Worm (Caenorhabditis elegans) whole organism, young adult: ENCODE measurements around the gene timm-17B.1.

Source experiments
- B0261.1 ChIP-seq: sonication (generic microtip); optimal IDR thresholded peaks from 2 replicates; lab custom pipeline; 2016; ENCODE audit warnings: mild to moderate bottlenecking, missing genetic modification characterization, moderate library complexity, missing compliant biosample characterization
- B0336.3 ChIP-seq: fragments of 200-800 bp; sonication (Bioruptor generic); IDR thresholded peaks from 2 replicates; pipeline ENCODE4 v1.3.6; 2022; ENCODE audit warnings: missing genetic modification characterization, missing compliant biosample characterization
- C17E4.6 ChIP-seq: fragments of 200-800 bp; sonication (Bioruptor generic); IDR thresholded peaks from 2 replicates; pipeline ENCODE4 v1.3.6; 2022; ENCODE audit warnings: missing genetic modification reagents, missing genetic modification characterization, missing compliant biosample characterization
- F22D6.2 ChIP-seq: sonication (generic microtip); optimal IDR thresholded peaks from 2 replicates; lab custom pipeline; 2016; ENCODE audit warnings: mild to moderate bottlenecking, missing genetic modification characterization, missing compliant biosample characterization
- F33H1.4 ChIP-seq: fragments of 200-800 bp; sonication (Bioruptor generic); IDR thresholded peaks from 2 replicates; pipeline ENCODE4 v1.3.6; 2022; ENCODE audit warnings: missing genetic modification reagents, missing genetic modification characterization, missing compliant biosample characterization
- K11D2.4 ChIP-seq: fragments of 200-800 bp; sonication (Bioruptor generic); IDR thresholded peaks from 2 replicates; pipeline ENCODE4 v1.3.6; 2022; ENCODE audit warnings: missing genetic modification reagents, missing genetic modification characterization, missing compliant biosample characterization
- T07F8.4 ChIP-seq: sonication (generic microtip); optimal IDR thresholded peaks from 2 replicates; lab custom pipeline; 2016; ENCODE audit warnings: mild to moderate bottlenecking, missing genetic modification characterization, moderate library complexity, missing compliant biosample characterization
- Y95B8A.8 ChIP-seq: fragments of 200-800 bp; sonication (Bioruptor generic); IDR thresholded peaks from 2 replicates; pipeline ENCODE4 v1.3.6; 2022; ENCODE audit warnings: missing genetic modification reagents, missing genetic modification characterization, missing compliant biosample characterization
- ZK185.1 ChIP-seq: sonication (generic microtip); optimal IDR thresholded peaks from 2 replicates; lab custom pipeline; 2016; ENCODE audit warnings: mild to moderate bottlenecking, missing genetic modification characterization, missing compliant biosample characterization; ENCODE audit not compliant: poor library complexity, severe bottlenecking
- akir-1 ChIP-seq: fragments of 200-800 bp; sonication (Bioruptor generic); optimal IDR thresholded peaks from 2 replicates; lab custom pipeline; 2018; ENCODE audit warnings: mild to moderate bottlenecking, missing genetic modification characterization, moderate library complexity, missing compliant biosample characterization
- bed-2 ChIP-seq: fragments of 200-800 bp; sonication (Bioruptor generic); IDR thresholded peaks from 2 replicates; pipeline ENCODE4 v1.3.6; 2022; ENCODE audit warnings: missing genetic modification reagents, missing genetic modification characterization, missing compliant biosample characterization
- cebp-1 ChIP-seq, 2 experiments: fragments of 200-800 bp in 1 of 2; sonication (Bioruptor generic) in 1 of 2; sonication (generic microtip) in 1 of 2; IDR thresholded peaks in 1 of 2; optimal IDR thresholded peaks in 1 of 2; 2 replicates each; pipeline versions ENCODE4 v1.3.6 to Lab custom; 2017 to 2022; ENCODE audit warnings: missing compliant biosample characterization in 2 of 2, missing genetic modification characterization in 2 of 2, mild to moderate bottlenecking in 1 of 2, missing genetic modification reagents in 1 of 2, moderate library complexity in 1 of 2
- cebp-2 ChIP-seq: fragments of 200-800 bp; sonication (Bioruptor generic); IDR thresholded peaks from 2 replicates; pipeline ENCODE4 v1.3.6; 2022; ENCODE audit warnings: missing genetic modification characterization, missing compliant biosample characterization
- ceh-27 ChIP-seq: fragments of 200-800 bp; sonication (Bioruptor generic); optimal IDR thresholded peaks from 2 replicates; lab custom pipeline; 2018; ENCODE audit warnings: mild to moderate bottlenecking, missing genetic modification characterization, moderate library complexity, missing compliant biosample characterization
- ceh-40 ChIP-seq: fragments of 200-800 bp; sonication (Bioruptor generic); IDR thresholded peaks from 2 replicates; pipeline ENCODE4 v1.3.6; 2022; ENCODE audit warnings: missing genetic modification characterization, missing compliant biosample characterization
- die-1 ChIP-seq: sonication (generic microtip); optimal IDR thresholded peaks from 2 replicates; lab custom pipeline; 2016; ENCODE audit warnings: missing genotype, mild to moderate bottlenecking, missing genetic modification characterization, missing compliant biosample characterization
- dox-1 ChIP-seq: fragments of 200-800 bp; sonication (Bioruptor generic); IDR thresholded peaks from 2 replicates; pipeline ENCODE4 v1.3.6; 2022; ENCODE audit warnings: missing genetic modification reagents, missing genetic modification characterization, missing compliant biosample characterization
- egrh-3 ChIP-seq: fragments of 200-800 bp; sonication (Bioruptor generic); IDR thresholded peaks from 2 replicates; pipeline ENCODE4 v1.3.6; 2022; ENCODE audit warnings: missing genetic modification reagents, missing genetic modification characterization, missing compliant biosample characterization
- ets-4 ChIP-seq: fragments of 200-800 bp; sonication (Bioruptor generic); optimal IDR thresholded peaks from 2 replicates; lab custom pipeline; 2018; ENCODE audit warnings: mild to moderate bottlenecking, missing genetic modification characterization, missing compliant biosample characterization
- hsf-1 ChIP-seq: fragments of 200-800 bp; sonication (Bioruptor generic); IDR thresholded peaks from 2 replicates; pipeline ENCODE4 v1.3.6; 2022; ENCODE audit warnings: missing genetic modification reagents, missing genetic modification characterization, missing compliant biosample characterization
- let-607 ChIP-seq, 2 experiments: fragments of 200-800 bp in 1 of 2; sonication (Bioruptor generic) in 1 of 2; sonication (generic microtip) in 1 of 2; optimal IDR thresholded peaks; 2 replicates each; lab custom pipeline; 2016 to 2018; ENCODE audit warnings: mild to moderate bottlenecking in 2 of 2, missing compliant biosample characterization in 2 of 2, missing genetic modification characterization in 2 of 2, moderate library complexity in 2 of 2, missing genotype in 1 of 2
- lin-26 ChIP-seq: fragments of 200-800 bp; sonication (Bioruptor generic); IDR thresholded peaks from 2 replicates; pipeline ENCODE4 v1.3.6; 2022; ENCODE audit warnings: missing genetic modification reagents, missing genetic modification characterization, missing compliant biosample characterization
- lin-35 ChIP-seq, 3 experiments: fragments of 150-350 bp in 2 of 3; sonication (generic microtip) in 1 of 3; optimal IDR thresholded peaks; 2 replicates each; lab custom pipeline; 2014 to 2018; ENCODE audit warnings: missing biosample characterization in 3 of 3, missing genetic modification characterization in 3 of 3, missing genetic modification reagents in 3 of 3
- lin-40 ChIP-seq: sonication (generic microtip); optimal IDR thresholded peaks from 2 replicates; lab custom pipeline; 2016; ENCODE audit warnings: missing genetic modification characterization, mild to moderate bottlenecking, missing compliant biosample characterization, missing genotype, missing genetic modification reagents
- lin-54 ChIP-seq: fragments of 200-800 bp; sonication (Bioruptor generic); optimal IDR thresholded peaks from 2 replicates; lab custom pipeline; 2018; ENCODE audit warnings: mild to moderate bottlenecking, missing genetic modification characterization, missing compliant biosample characterization
- madf-10 ChIP-seq: sonication (generic microtip); optimal IDR thresholded peaks from 2 replicates; lab custom pipeline; 2016; ENCODE audit warnings: mild to moderate bottlenecking, missing genetic modification characterization, missing compliant biosample characterization
- madf-3 ChIP-seq: fragments of 200-800 bp; sonication (Bioruptor generic); IDR thresholded peaks from 2 replicates; pipeline ENCODE4 v1.3.6; 2022; ENCODE audit warnings: missing genetic modification reagents, missing genetic modification characterization, missing compliant biosample characterization
- mcd-1 ChIP-seq: fragments of 200-800 bp; sonication (Bioruptor generic); IDR thresholded peaks from 2 replicates; pipeline ENCODE4 v1.3.6; 2022; ENCODE audit warnings: missing genetic modification reagents, missing genetic modification characterization, missing compliant biosample characterization
- mes-4 ChIP-seq: sonication (generic microtip); optimal IDR thresholded peaks from 2 replicates; lab custom pipeline; 2016; ENCODE audit warnings: missing genotype, missing genetic modification characterization, missing compliant biosample characterization
- nhr-80 ChIP-seq: sonication (generic microtip); optimal IDR thresholded peaks from 2 replicates; lab custom pipeline; 2016; ENCODE audit warnings: missing genetic modification characterization, missing compliant biosample characterization
- nhr-90 ChIP-seq: sonication (generic microtip); optimal IDR thresholded peaks from 2 replicates; lab custom pipeline; 2016; ENCODE audit warnings: missing genotype, mild to moderate bottlenecking, missing genetic modification characterization, missing compliant biosample characterization
- pbrm-1 ChIP-seq: fragments of 200-800 bp; sonication (Bioruptor generic); IDR thresholded peaks from 2 replicates; pipeline ENCODE4 v1.3.6; 2022; ENCODE audit warnings: missing genetic modification reagents, missing genetic modification characterization, missing compliant biosample characterization
- repo-1 ChIP-seq: sonication (generic microtip); optimal IDR thresholded peaks from 2 replicates; lab custom pipeline; 2017; ENCODE audit warnings: mild to moderate bottlenecking, missing genetic modification characterization, missing compliant biosample characterization
- rpc-1 ChIP-seq, 2 experiments: fragments of 150-350 bp in 1 of 2; sonication (generic microtip) in 1 of 2; optimal IDR thresholded peaks; 2 replicates each; lab custom pipeline; 2014 to 2018; ENCODE audit warnings: missing biosample characterization in 1 of 2, missing genetic modification characterization in 1 of 2, missing genetic modification reagents in 1 of 2, missing genotype in 1 of 2
- sptf-2 ChIP-seq: fragments of 200-800 bp; sonication (Bioruptor generic); optimal IDR thresholded peaks from 2 replicates; lab custom pipeline; 2018; ENCODE audit warnings: mild to moderate bottlenecking, missing genetic modification characterization, missing compliant biosample characterization
- tbp1 ChIP-seq: fragments of 200-800 bp; sonication (Bioruptor generic); optimal IDR thresholded peaks from 2 replicates; lab custom pipeline; 2018; ENCODE audit warnings: mild to moderate bottlenecking, missing genetic modification characterization, missing compliant biosample characterization
- xnd-1 ChIP-seq: sonication (generic microtip); optimal IDR thresholded peaks from 2 replicates; lab custom pipeline; 2016; ENCODE audit warnings: missing genotype, missing genetic modification reagents, missing genetic modification characterization, missing compliant biosample characterization
- zim-3 ChIP-seq: sonication (generic microtip); optimal IDR thresholded peaks from 2 replicates; lab custom pipeline; 2017; ENCODE audit warnings: mild to moderate bottlenecking, missing genetic modification characterization, moderate library complexity, missing compliant biosample characterization
- ztf-18 ChIP-seq: sonication (generic microtip); optimal IDR thresholded peaks from 2 replicates; lab custom pipeline; 2016; ENCODE audit warnings: missing genotype, mild to moderate bottlenecking, missing genetic modification characterization, missing compliant biosample characterization
- ztf-25 ChIP-seq: fragments of 200-800 bp; sonication (Bioruptor generic); IDR thresholded peaks from 2 replicates; pipeline ENCODE4 v1.3.6; 2022; ENCODE audit warnings: missing genetic modification reagents, missing genetic modification characterization, missing compliant biosample characterization
- ztf-26 ChIP-seq: sonication (generic microtip); optimal IDR thresholded peaks from 2 replicates; lab custom pipeline; 2017; ENCODE audit warnings: missing genetic modification characterization, missing compliant biosample characterization

Gene timm-17B.1

DNA sequence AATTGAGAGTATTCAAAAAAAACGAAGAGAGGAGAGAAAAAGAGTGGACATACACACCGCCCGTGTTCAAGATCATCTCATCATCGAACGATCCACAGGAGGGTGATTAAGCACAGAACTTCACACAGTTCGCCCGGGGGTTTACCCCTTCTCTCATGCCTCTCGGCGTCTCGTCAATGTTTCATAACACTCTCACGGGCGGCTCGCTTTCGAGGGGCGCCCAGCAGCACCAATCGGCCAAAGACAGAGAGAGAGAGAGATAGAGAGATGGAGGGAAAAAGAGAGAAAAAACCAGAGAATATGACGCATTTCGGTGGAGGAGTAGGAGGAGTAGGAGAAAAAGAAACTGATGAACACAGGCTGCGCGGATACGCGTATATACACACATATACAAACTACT lies 40.1 kb downstream of the timm-17B.1 start (continued):
- 0 out of 2 replicates have a peak, but pooled peaks have one; percentile 37 for TF ChIP-seq Y95B8A.8 (GFP tag; lab: Robert Waterston, UW)
- TF ChIP-seq ztf-26 (tag; lab: Kevin White, UChicago), result peak; percentile 15
- no peak for TF ChIP-seq ztf-25 (GFP tag; lab: Robert Waterston, UW)
- peak; percentile 57; the same call in 1 of the 2 replicates for TF ChIP-seq K11D2.4 (GFP tag; lab: Robert Waterston, UW)
- no peak for TF ChIP-seq F33H1.4 (GFP tag; lab: Robert Waterston, UW)
- TF ChIP-seq B0336.3 (GFP tag; lab: Robert Waterston, UW), result peak; percentile 43; the same call in 1 of the 2 replicates
- no peak for TF ChIP-seq die-1 (tag; lab: Kevin White, UChicago)
- TF ChIP-seq ceh-40 (GFP tag; lab: Robert Waterston, UW), result no peak
- TF ChIP-seq lin-54 (GFP tag; lab: Kevin White, UChicago), result peak; percentile 43
- no peak for TF ChIP-seq rpc-1 (optimal IDR thresholded peaks at IDR 0.05; lab: Kevin White, UChicago)
- TF ChIP-seq rpc-1 (tag; optimal IDR thresholded peaks at IDR 0.05; lab: Kevin White, UChicago), result no peak
- TF ChIP-seq bed-2 (GFP tag; lab: Robert Waterston, UW), result no peak
- peak; percentile 82 for TF ChIP-seq cebp-1 (GFP tag; IDR thresholded peaks at IDR 0.05; lab: Robert Waterston, UW)
- TF ChIP-seq cebp-1 (tag; optimal IDR thresholded peaks at IDR 0.05; lab: Kevin White, UChicago), result peak; percentile 96
- peak; percentile 65 for TF ChIP-seq mcd-1 (GFP tag; lab: Robert Waterston, UW)
- peak; percentile 71 for TF ChIP-seq ets-4 (GFP tag; lab: Kevin White, UChicago)
- 0 out of 2 replicates have a peak, but pooled peaks have one; percentile 19 for TF ChIP-seq C17E4.6 (GFP tag; lab: Robert Waterston, UW)
- TF ChIP-seq zim-3 (tag; lab: Kevin White, UChicago), result no peak
- TF ChIP-seq nhr-80 (tag; lab: Kevin White, UChicago), result peak; percentile 99
- TF ChIP-seq F22D6.2 (tag; lab: Kevin White, UChicago), result no peak
- peak; percentile 64 for TF ChIP-seq lin-40 (tag; lab: Kevin White, UChicago)
- no peak for TF ChIP-seq ZK185.1 (tag; lab: Kevin White, UChicago)
- TF ChIP-seq madf-10 (tag; lab: Kevin White, UChicago), result peak; percentile 19
- TF ChIP-seq mes-4 (tag; lab: Kevin White, UChicago), result no peak
- TF ChIP-seq pbrm-1 (GFP tag; lab: Robert Waterston, UW), result peak; percentile 52
- TF ChIP-seq let-607 (tag; optimal IDR thresholded peaks at IDR 0.05; lab: Kevin White, UChicago), result peak in 1 of 2 experiments; percentile 27
- 0 out of 2 replicates have a peak, but pooled peaks have one; percentile 15 for TF ChIP-seq hsf-1 (GFP tag; lab: Robert Waterston, UW)
- TF ChIP-seq xnd-1, result no peak
- TF ChIP-seq madf-3 (GFP tag; lab: Robert Waterston, UW), result peak; percentile 26; the same call in 1 of the 2 replicates
- TF ChIP-seq ceh-27 (GFP tag; lab: Kevin White, UChicago), result peak; percentile 28
- peak; percentile 51 for TF ChIP-seq nhr-90 (tag; lab: Kevin White, UChicago)
- peak; percentile 83; the same call in 1 of the 2 replicates for TF ChIP-seq dox-1 (GFP tag; lab: Robert Waterston, UW)
- peak in 1 of 3 experiments; percentile 28 for TF ChIP-seq lin-35 (GFP tag; optimal IDR thresholded peaks at IDR 0.05; lab: Kevin White, UChicago)
- TF ChIP-seq egrh-3 (GFP tag; lab: Robert Waterston, UW), result peak; percentile 50; the same call in 1 of the 2 replicates
- peak; percentile 27 for TF ChIP-seq tbp1 (GFP tag; lab: Kevin White, UChicago)
- no peak for TF ChIP-seq B0261.1 (tag; lab: Kevin White, UChicago)
- TF ChIP-seq sptf-2 (GFP tag; lab: Kevin White, UChicago), result peak; percentile 25
- TF ChIP-seq T07F8.4 (tag; lab: Kevin White, UChicago), result no peak
- TF ChIP-seq akir-1 (GFP tag; lab: Kevin White, UChicago), result no peak
- peak; percentile 63; the same call in 1 of the 2 replicates for TF ChIP-seq lin-26 (GFP tag; lab: Robert Waterston, UW)
- TF ChIP-seq cebp-2 (GFP tag; lab: Robert Waterston, UW), result no peak
- peak; percentile 72 for TF ChIP-seq ztf-18 (tag; lab: Kevin White, UChicago)
- TF ChIP-seq repo-1 (tag; lab: Kevin White, UChicago), result peak; percentile 21
